Worm (Caenorhabditis elegans) whole organism, L4 larva: ENCODE results near the gene F48B9.1.

ENCODE experiments used
- D1046.2 ChIP-seq: fragments of 200-800 bp; sonication (Bioruptor generic); IDR thresholded peaks from 2 replicates; pipeline ENCODE4 v1.3.6; 2022; ENCODE audit warnings: missing genetic modification characterization, missing compliant biosample characterization
- F10B5.3 ChIP-seq: sonication (generic microtip); optimal IDR thresholded peaks from 2 replicates; lab custom pipeline; 2016; ENCODE audit warnings: mild to moderate bottlenecking, missing genetic modification characterization, missing compliant biosample characterization
- F49E8.2 ChIP-seq: sonication (generic microtip); optimal IDR thresholded peaks from 2 replicates; lab custom pipeline; 2016; ENCODE audit warnings: missing compliant biosample characterization, mild to moderate bottlenecking, missing genetic modification characterization, borderline replicate concordance
- R02D3.7 ChIP-seq: fragments of 150-350 bp; sonication (generic microtip); optimal IDR thresholded peaks from 3 replicates; lab custom pipeline; 2014; ENCODE audit warnings: missing biosample characterization, missing genetic modification characterization
- T26A8.4 ChIP-seq: fragments of 200-800 bp; sonication (Bioruptor generic); IDR thresholded peaks from 2 replicates; pipeline ENCODE4 v1.3.6; 2022; ENCODE audit warnings: missing genetic modification characterization, missing compliant biosample characterization
- Y5F2A.4 ChIP-seq: fragments of 200-800 bp; sonication (Bioruptor generic); optimal IDR thresholded peaks from 2 replicates; lab custom pipeline; 2018; ENCODE audit warnings: mild to moderate bottlenecking, missing genetic modification characterization, missing compliant biosample characterization
- Y75B8A.6 ChIP-seq: fragments of 200-800 bp; sonication (Bioruptor generic); IDR thresholded peaks from 2 replicates; pipeline ENCODE4 v1.3.6; 2022; ENCODE audit warnings: missing genetic modification reagents, missing genetic modification characterization, missing compliant biosample characterization
- ZK337.2 ChIP-seq: fragments of 200-800 bp; sonication (Bioruptor generic); IDR thresholded peaks from 2 replicates; pipeline ENCODE4 v1.3.6; 2022; ENCODE audit warnings: missing genetic modification reagents, missing genetic modification characterization, missing compliant biosample characterization
- ZK546.5 ChIP-seq, 2 experiments: sonication (generic microtip); optimal IDR thresholded peaks; 2 replicates each; lab custom pipeline; 2017; ENCODE audit warnings: missing biosample characterization in 2 of 2, missing genetic modification characterization in 2 of 2
- aha-1 ChIP-seq: fragments of 150-350 bp; peaks from one replicate; lab custom pipeline; 2014; ENCODE audit warnings: missing biosample characterization, missing genetic modification characterization
- aly-2 ChIP-seq: sonication (generic microtip); optimal IDR thresholded peaks from 2 replicates; lab custom pipeline; 2018; ENCODE audit warnings: missing biosample characterization, missing genetic modification characterization
- ama-1 ChIP-seq: fragments of 150-350 bp; optimal IDR thresholded peaks from 2 replicates; lab custom pipeline; 2014; ENCODE audit warnings: inconsistent platforms, mixed read lengths
- ceh-20 ChIP-seq: fragments of 200-800 bp; sonication (Bioruptor generic); IDR thresholded peaks from 2 replicates; pipeline ENCODE4 v1.3.6; 2022; ENCODE audit warnings: missing genetic modification reagents, missing genetic modification characterization, missing compliant biosample characterization
- ceh-82 ChIP-seq: sonication (generic microtip); optimal IDR thresholded peaks from 2 replicates; lab custom pipeline; 2017; ENCODE audit warnings: missing biosample characterization, missing genetic modification characterization
- ces-1 ChIP-seq: fragments of 150-350 bp; sonication (generic microtip); optimal IDR thresholded peaks from 4 replicates; lab custom pipeline; 2014; ENCODE audit warnings: missing biosample characterization, missing genetic modification reagents, missing genetic modification characterization
- cey-2 ChIP-seq: sonication (generic microtip); optimal IDR thresholded peaks from 3 replicates; lab custom pipeline; 2017; ENCODE audit warnings: missing genetic modification characterization, mild to moderate bottlenecking, missing compliant biosample characterization, antibody characterized with exemption, borderline replicate concordance; ENCODE audit not compliant: insufficient read depth
- daf-12 ChIP-seq: fragments of 150-350 bp; optimal IDR thresholded peaks from 2 replicates; lab custom pipeline; 2014; ENCODE audit warnings: missing biosample characterization, missing genetic modification reagents, missing genetic modification characterization
- daf-8 ChIP-seq: fragments of 200-800 bp; sonication (Bioruptor generic); IDR thresholded peaks from 2 replicates; pipeline ENCODE4 v1.3.6; 2022; ENCODE audit warnings: missing genetic modification characterization, missing compliant biosample characterization
- dmd-6 ChIP-seq: fragments of 200-800 bp; sonication (Bioruptor generic); IDR thresholded peaks from 2 replicates; pipeline ENCODE4 v1.3.6; 2022; ENCODE audit warnings: missing genetic modification reagents, missing genetic modification characterization, missing compliant biosample characterization
- dmd-8 ChIP-seq: fragments of 200-800 bp; sonication (Bioruptor generic); IDR thresholded peaks from 2 replicates; pipeline ENCODE4 v1.3.6; 2022; ENCODE audit warnings: missing genetic modification characterization, missing compliant biosample characterization
- dpl-1 ChIP-seq: fragments of 150-350 bp; optimal IDR thresholded peaks from 2 replicates; lab custom pipeline; 2014; ENCODE audit warnings: missing biosample characterization, missing genetic modification reagents, missing genetic modification characterization
- egl-43 ChIP-seq: fragments of 200-800 bp; sonication (Bioruptor generic); IDR thresholded peaks from 2 replicates; pipeline ENCODE4 v1.3.6; 2022; ENCODE audit warnings: missing genetic modification reagents, missing genetic modification characterization, missing compliant biosample characterization
- fos-1 ChIP-seq: fragments of 150-350 bp; optimal IDR thresholded peaks from 2 replicates; lab custom pipeline; 2014; ENCODE audit warnings: missing biosample characterization, missing genetic modification characterization
- gei-8 ChIP-seq: fragments of 200-800 bp; sonication (Bioruptor generic); optimal IDR thresholded peaks from 2 replicates; lab custom pipeline; 2018; ENCODE audit warnings: mild to moderate bottlenecking, missing genetic modification characterization, missing compliant biosample characterization
- hlh-11 ChIP-seq: fragments of 200-800 bp; sonication (Bioruptor generic); optimal IDR thresholded peaks from 2 replicates; lab custom pipeline; 2018; ENCODE audit warnings: mild to moderate bottlenecking, missing genetic modification characterization, missing compliant biosample characterization
- hlh-30 ChIP-seq: sonication (generic microtip); optimal IDR thresholded peaks from 2 replicates; lab custom pipeline; 2017; ENCODE audit warnings: antibody characterized with exemption, mild to moderate bottlenecking, missing genetic modification characterization, missing compliant biosample characterization; ENCODE audit not compliant: insufficient read depth
- hmg-1.1 ChIP-seq: fragments of 200-800 bp; sonication (Bioruptor generic); IDR thresholded peaks from 2 replicates; pipeline ENCODE4 v1.3.6; 2022; ENCODE audit warnings: missing genetic modification reagents, missing genetic modification characterization, missing compliant biosample characterization
- lin-15B ChIP-seq: fragments of 150-350 bp; sonication (generic microtip); optimal IDR thresholded peaks from 3 replicates; lab custom pipeline; 2014; ENCODE audit warnings: missing biosample characterization, missing genetic modification characterization
- lin-29 ChIP-seq: fragments of 200-800 bp; sonication (Bioruptor generic); IDR thresholded peaks from 2 replicates; pipeline ENCODE4 v1.3.6; 2022; ENCODE audit warnings: missing genetic modification reagents, missing genetic modification characterization, missing compliant biosample characterization
- lir-3 ChIP-seq: sonication (generic microtip); optimal IDR thresholded peaks from 2 replicates; lab custom pipeline; 2016; ENCODE audit warnings: mild to moderate bottlenecking, missing genetic modification characterization, missing compliant biosample characterization
- madf-5 ChIP-seq, 2 experiments: fragments of 200-800 bp; sonication (Bioruptor generic); IDR thresholded peaks; 2 replicates each; pipeline ENCODE4 v1.3.6; 2022; ENCODE audit warnings: missing compliant biosample characterization in 2 of 2, missing genetic modification characterization in 2 of 2
- madf-9 ChIP-seq: fragments of 200-800 bp; sonication (Bioruptor generic); conservative IDR thresholded peaks from 2 replicates; pipeline ENCODE4 v1.3.6; 2022; ENCODE audit warnings: missing genetic modification reagents, missing genetic modification characterization, missing compliant biosample characterization
- mxl-2 ChIP-seq: fragments of 200-800 bp; sonication (Bioruptor generic); conservative IDR thresholded peaks from 2 replicates; pipeline ENCODE4 v1.3.6; 2022; ENCODE audit warnings: missing genetic modification reagents, missing genetic modification characterization, missing compliant biosample characterization
- mxl-3 ChIP-seq: fragments of 200-800 bp; sonication (Bioruptor generic); optimal IDR thresholded peaks from 2 replicates; lab custom pipeline; 2018; ENCODE audit warnings: mild to moderate bottlenecking, missing genetic modification characterization, missing compliant biosample characterization
- nhr-10 ChIP-seq: fragments of 150-350 bp; optimal IDR thresholded peaks from 2 replicates; lab custom pipeline; 2014; ENCODE audit warnings: missing biosample characterization, missing genetic modification characterization
- nhr-237 ChIP-seq: sonication (generic microtip); optimal IDR thresholded peaks from 2 replicates; lab custom pipeline; 2017; ENCODE audit warnings: missing biosample characterization, missing genetic modification characterization
- nhr-25 ChIP-seq: sonication (generic microtip); optimal IDR thresholded peaks from 2 replicates; lab custom pipeline; 2017; ENCODE audit warnings: missing genetic modification characterization, mild to moderate bottlenecking, missing compliant biosample characterization, antibody characterized with exemption, moderate library complexity, borderline replicate concordance; ENCODE audit not compliant: insufficient read depth
- nhr-41 ChIP-seq: fragments of 200-800 bp; sonication (Bioruptor generic); IDR thresholded peaks from 2 replicates; pipeline ENCODE4 v1.3.6; 2022; ENCODE audit warnings: missing genetic modification reagents, missing genetic modification characterization, missing compliant biosample characterization
- nhr-6 ChIP-seq: fragments of 150-350 bp; optimal IDR thresholded peaks from 2 replicates; lab custom pipeline; 2014; ENCODE audit warnings: missing biosample characterization, missing genetic modification characterization
- nhr-77 ChIP-seq: fragments of 150-350 bp; optimal IDR thresholded peaks from 2 replicates; lab custom pipeline; 2014; ENCODE audit warnings: missing biosample characterization, missing genetic modification characterization
- pha-4 ChIP-seq, 2 experiments: fragments of 150-350 bp in 1 of 2; fragments of 200-800 bp in 1 of 2; sonication (Bioruptor generic) in 1 of 2; IDR thresholded peaks in 1 of 2; optimal IDR thresholded peaks in 1 of 2; 2 replicates each; pipeline versions ENCODE4 v1.3.6 to Lab custom; 2014 to 2022; ENCODE audit warnings: missing genetic modification characterization in 2 of 2, missing genetic modification reagents in 2 of 2, missing biosample characterization in 1 of 2, missing compliant biosample characterization in 1 of 2
- php-3 ChIP-seq: fragments of 200-800 bp; sonication (Bioruptor generic); IDR thresholded peaks from 2 replicates; pipeline ENCODE4 v1.3.6; 2022; ENCODE audit warnings: missing genetic modification reagents, missing genetic modification characterization, missing compliant biosample characterization
- pqm-1 ChIP-seq: sonication (generic microtip); optimal IDR thresholded peaks from 2 replicates; lab custom pipeline; 2017; ENCODE audit warnings: missing biosample characterization, missing genetic modification characterization
- sdz-12 ChIP-seq: fragments of 200-800 bp; sonication (Bioruptor generic); optimal IDR thresholded peaks from 2 replicates; lab custom pipeline; 2018; ENCODE audit warnings: mild to moderate bottlenecking, missing genetic modification characterization, missing compliant biosample characterization
- tag-97 ChIP-seq: fragments of 200-800 bp; sonication (Bioruptor generic); IDR thresholded peaks from 2 replicates; pipeline ENCODE4 v1.3.6; 2022; ENCODE audit warnings: missing genetic modification characterization, missing compliant biosample characterization
- tra-1 ChIP-seq: fragments of 200-800 bp; sonication (Bioruptor generic); IDR thresholded peaks from 2 replicates; pipeline ENCODE4 v1.3.6; 2022; ENCODE audit warnings: missing genetic modification reagents, missing genetic modification characterization, missing compliant biosample characterization
- unc-130 ChIP-seq: sonication (generic microtip); optimal IDR thresholded peaks from 2 replicates; lab custom pipeline; 2016; ENCODE audit warnings: missing genetic modification reagents, missing genetic modification characterization, missing compliant biosample characterization
- vab-7 ChIP-seq: fragments of 200-800 bp; sonication (Bioruptor generic); IDR thresholded peaks from 2 replicates; pipeline ENCODE4 v1.3.6; 2022; ENCODE audit warnings: missing genetic modification reagents, missing genetic modification characterization, missing compliant biosample characterization
- zip-11 ChIP-seq: fragments of 200-800 bp; sonication (Bioruptor generic); IDR thresholded peaks from 2 replicates; pipeline ENCODE4 v1.3.6; 2022; ENCODE audit warnings: missing genetic modification characterization, missing compliant biosample characterization
- ztf-7 ChIP-seq: fragments of 150-350 bp; optimal IDR thresholded peaks from 2 replicates; lab custom pipeline; 2014; ENCODE audit warnings: missing biosample characterization, missing genetic modification characterization

F48B9.1 gene

DNA sequence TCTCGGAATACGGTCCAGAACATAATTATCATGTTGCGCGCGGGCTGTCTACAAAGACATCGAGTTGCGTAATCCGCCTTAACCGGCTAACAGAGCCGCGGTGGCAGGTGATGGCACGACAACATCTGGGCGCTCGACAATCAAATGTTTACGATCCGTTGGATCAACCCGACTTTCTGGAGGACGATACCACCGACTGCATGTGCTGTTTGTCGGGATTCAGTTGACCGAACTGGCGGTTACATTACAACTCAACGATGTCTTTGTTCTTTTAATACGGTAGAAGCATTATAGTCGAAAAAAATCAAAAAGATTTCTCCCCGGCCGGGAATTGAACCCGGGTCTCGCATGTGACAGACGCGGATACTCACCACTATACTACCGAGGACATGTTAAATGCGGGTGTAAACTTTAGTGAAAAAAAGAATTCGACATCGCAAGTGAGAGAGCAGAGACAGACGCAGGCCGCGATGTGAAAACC lies 46.2 kb downstream of the F48B9.1 start (continued):
- TF ChIP-seq daf-8 (GFP tag; lab: Robert Waterston, UW) (no peak; the same call in 1 of the 2 replicates), nhr-77 (tag; lab: Kevin White, UChicago) (peak; percentile 63), Y75B8A.6 (GFP tag; lab: Robert Waterston, UW) (peak; percentile 66; the same call in 1 of the 2 replicates), tag-97 (GFP tag; lab: Robert Waterston, UW) (no peak), egl-43 (GFP tag; lab: Robert Waterston, UW) (peak; percentile 94), pha-4 (GFP tag; IDR thresholded peaks at IDR 0.05; lab: Robert Waterston, UW) (peak; percentile 91), pha-4 (tag; optimal IDR thresholded peaks at IDR 0.05; lab: Kevin White, UChicago) (no peak), madf-5 (GFP tag; IDR thresholded peaks at IDR 0.05; lab: Robert Waterston, UW) (peak; percentile 59 to 78; a peak in 2 of 4 replicates), ztf-7 (tag; lab: Kevin White, UChicago) (peak; percentile 66), nhr-25 (tag; lab: Kevin White, UChicago) (peak; percentile 53), mxl-3 (GFP tag; lab: Kevin White, UChicago) (peak; percentile 71), vab-7 (GFP tag; lab: Robert Waterston, UW) (peak; percentile 89), ama-1 (lab: Kevin White, UChicago) (no peak), mxl-2 (GFP tag; lab: Robert Waterston, UW) (0 out of 2 replicates have a peak, but pooled peaks have one; percentile 37), hlh-30 (tag; lab: Kevin White, UChicago) (peak; percentile 90), sdz-12 (GFP tag; lab: Kevin White, UChicago) (peak; percentile 71), F10B5.3 (tag; lab: Kevin White, UChicago) (peak; percentile 53), lin-29 (0 out of 2 replicates have a peak, but pooled peaks have one; percentile 61), lir-3 (tag; lab: Kevin White, UChicago) (peak; percentile 62), dmd-8 (GFP tag; lab: Robert Waterston, UW) (peak; percentile 80), fos-1 (tag; lab: Kevin White, UChicago) (no peak), dmd-6 (GFP tag; lab: Robert Waterston, UW) (peak; percentile 73), D1046.2 (GFP tag; lab: Robert Waterston, UW) (peak; percentile 83; the same call in 1 of the 2 replicates), ZK546.5 (tag; optimal IDR thresholded peaks at IDR 0.05; lab: Kevin White, UChicago) (no peak), zip-11 (GFP tag; lab: Robert Waterston, UW) (no peak), cey-2 (tag; lab: Kevin White, UChicago) (no peak), daf-12 (tag; lab: Kevin White, UChicago) (no peak), madf-9 (GFP tag; lab: Robert Waterston, UW) (peak; percentile 83), nhr-237 (tag; lab: Kevin White, UChicago) (no peak), ceh-20 (peak; percentile 83), lin-15B (no peak), F49E8.2 (tag; lab: Kevin White, UChicago) (peak; percentile 41), nhr-6 (tag; lab: Kevin White, UChicago) (peak; percentile 20), pqm-1 (tag; lab: Kevin White, UChicago) (no peak), php-3 (GFP tag; lab: Robert Waterston, UW) (peak; percentile 75), ces-1 (GFP tag; lab: Kevin White, UChicago) (no peak), ceh-82 (tag; lab: Kevin White, UChicago) (no peak), nhr-41 (GFP tag; lab: Robert Waterston, UW) (peak; percentile 63; the same call in 1 of the 2 replicates), hlh-11 (tag; lab: Kevin White, UChicago) (peak; percentile 62), T26A8.4 (GFP tag; lab: Robert Waterston, UW) (peak; percentile 83), ZK337.2 (GFP tag; lab: Robert Waterston, UW) (peak; percentile 85), R02D3.7 (tag; lab: Kevin White, UChicago) (peak; percentile 22), Y5F2A.4 (GFP tag; lab: Kevin White, UChicago) (peak; percentile 58), hmg-1.1 (GFP tag; lab: Robert Waterston, UW) (peak; percentile 95), unc-130 (GFP tag; lab: Kevin White, UChicago) (peak; percentile 63), dpl-1 (no peak), aly-2 (tag; lab: Kevin White, UChicago) (no peak), gei-8 (GFP tag; lab: Kevin White, UChicago) (peak; percentile 79), tra-1 (GFP tag; lab: Robert Waterston, UW) (peak; percentile 94), nhr-10 (no peak), aha-1 (tag; lab: Kevin White, UChicago) (peak; percentile 95)
